Worm (Caenorhabditis elegans) whole organism, L4 larva: Measurements from ENCODE around the gene C18H7.6.

Experiments used
- R02D3.7 ChIP-seq: fragments of 150-350 bp; sonication (generic microtip); optimal IDR thresholded peaks from 3 replicates; lab custom pipeline; 2014; ENCODE audit warnings: missing biosample characterization, missing genetic modification characterization
- aly-2 ChIP-seq: sonication (generic microtip); optimal IDR thresholded peaks from 2 replicates; lab custom pipeline; 2018; ENCODE audit warnings: missing biosample characterization, missing genetic modification characterization
- dve-1 ChIP-seq: sonication (generic microtip); optimal IDR thresholded peaks from 2 replicates; lab custom pipeline; 2017; ENCODE audit warnings: antibody characterized with exemption, mild to moderate bottlenecking, missing genetic modification characterization, missing compliant biosample characterization; ENCODE audit not compliant: insufficient read depth
- madf-9 ChIP-seq: fragments of 200-800 bp; sonication (Bioruptor generic); conservative IDR thresholded peaks from 2 replicates; pipeline ENCODE4 v1.3.6; 2022; ENCODE audit warnings: missing genetic modification reagents, missing genetic modification characterization, missing compliant biosample characterization
- nhr-11 ChIP-seq: fragments of 150-350 bp; optimal IDR thresholded peaks from 2 replicates; lab custom pipeline; 2014; ENCODE audit warnings: missing biosample characterization, missing genetic modification characterization
- nhr-111 ChIP-seq: fragments of 200-800 bp; sonication (Bioruptor generic); optimal IDR thresholded peaks from 2 replicates; lab custom pipeline; 2018; ENCODE audit warnings: mild to moderate bottlenecking, missing genetic modification characterization, missing compliant biosample characterization
- pha-4 ChIP-seq, 2 experiments: fragments of 150-350 bp in 1 of 2; fragments of 200-800 bp in 1 of 2; sonication (Bioruptor generic) in 1 of 2; IDR thresholded peaks in 1 of 2; optimal IDR thresholded peaks in 1 of 2; 2 replicates each; pipeline versions ENCODE4 v1.3.6 to Lab custom; 2014 to 2022; ENCODE audit warnings: missing genetic modification characterization in 2 of 2, missing genetic modification reagents in 2 of 2, missing biosample characterization in 1 of 2, missing compliant biosample characterization in 1 of 2
- tra-1 ChIP-seq: fragments of 200-800 bp; sonication (Bioruptor generic); IDR thresholded peaks from 2 replicates; pipeline ENCODE4 v1.3.6; 2022; ENCODE audit warnings: missing genetic modification reagents, missing genetic modification characterization, missing compliant biosample characterization

- TF ChIP-seq madf-9 (no peak), dve-1 (tag; lab: Kevin White, UChicago) (no peak), R02D3.7 (tag; lab: Kevin White, UChicago) (no peak), pha-4 (GFP tag; IDR thresholded peaks at IDR 0.05; lab: Robert Waterston, UW) (no peak), pha-4 (tag; optimal IDR thresholded peaks at IDR 0.05; lab: Kevin White, UChicago) (no peak), aly-2 (no peak), tra-1 (GFP tag; lab: Robert Waterston, UW) (no peak), nhr-11 (tag; lab: Kevin White, UChicago) (no peak), nhr-111 (GFP tag; lab: Kevin White, UChicago) (no peak)
Measured at ce11 chrIV:615244-615643, 23.0 kb upstream of the C18H7.6 start, which contains the start of gene C18H7.1.
